Fruit fly (Drosophila melanogaster): ENCODE data around the gene CG43694.

CG43694 gene

dm6 chr3R:23384591-23385260 lies 41.1 kb downstream of the CG43694 start, which contains the start of gene CG4393:
Gene CG4393, minus strand, starts transcription at chr3R:23384777.
- TF ChIP-seq gl (tag; optimal IDR thresholded peaks at IDR 0.05) (peak; percentile 31), CG9948 (tag; optimal IDR thresholded peaks at IDR 0.05) (no peak), CG14655 (GFP tag; optimal IDR thresholded peaks at IDR 0.05) (peak; percentile 60), CG32121 (GFP tag; IDR thresholded peaks at IDR 0.05) (peak; percentile 39; the same call in 1 of the 2 replicates), CG15710 (tag; optimal IDR thresholded peaks at IDR 0.05) (peak; percentile 16), CG10348 (GFP tag; IDR thresholded peaks at IDR 0.05) (no peak), CG4496 (GFP tag; IDR thresholded peaks at IDR 0.05) (peak; percentile 45; the same call in 1 of the 3 replicates), fd96Ca (GFP tag; IDR thresholded peaks at IDR 0.05) (peak; percentile 53; the same call in 2 of the 3 replicates), Pif1B (GFP tag; optimal IDR thresholded peaks at IDR 0.05) (peak; percentile 38), Pif1A (GFP tag; optimal IDR thresholded peaks at IDR 0.05) (peak; percentile 52), CG8301 (tag; optimal IDR thresholded peaks at IDR 0.05) (peak; percentile 41), CG17806 (tag; optimal IDR thresholded peaks at IDR 0.05) (no peak), CG12605 (GFP tag; IDR thresholded peaks at IDR 0.05) (peak; percentile 57; the same call in 1 of the 2 replicates), CG8159 (tag; optimal IDR thresholded peaks at IDR 0.05) (peak; percentile 0), rn (GFP tag; IDR thresholded peaks at IDR 0.05) (no peak), EcR (GFP tag; optimal IDR thresholded peaks at IDR 0.05) (no peak), Snoo (tag; optimal IDR thresholded peaks at IDR 0.05) (no peak), D1 (tag; optimal IDR thresholded peaks at IDR 0.05) (no peak), Ets98B (GFP tag; IDR thresholded peaks at IDR 0.05) (peak; percentile 55), CG34367 (tag; optimal IDR thresholded peaks at IDR 0.05) (peak; percentile 13), CG13204 (GFP tag; optimal IDR thresholded peaks at IDR 0.05) (peak; percentile 12)

- TF ChIP-seq CG4496 (GFP tag; IDR thresholded peaks at IDR 0.05) (0 out of 3 replicates have a peak, but pooled peaks have one; percentile 38), Pif1B (GFP tag; optimal IDR thresholded peaks at IDR 0.05) (no peak)
Measured at dm6 chr3R:23383723-23384122, 42.1 kb downstream of the CG43694 start.

- no peak for TF ChIP-seq Ets98B (GFP tag; IDR thresholded peaks at IDR 0.05)
- TF ChIP-seq CG32121 (GFP tag; IDR thresholded peaks at IDR 0.05), result no peak
- TF ChIP-seq fd96Ca (GFP tag; IDR thresholded peaks at IDR 0.05), result 0 out of 3 replicates have a peak, but pooled peaks have one; percentile 28
Measured at dm6 chr3R:23377288-23377687, 48.5 kb downstream of the CG43694 start.
